Fruit fly (Drosophila melanogaster) whole organism, embryonic: ENCODE measurements around the gene Pex16.

ENCODE experiments used
- Ada2b ChIP-seq: fragments of 200-800 bp; sonication (Bioruptor generic); IDR thresholded peaks from 2 replicates; pipeline ENCODE4 v1.3.6; 2022; ENCODE audit warnings: missing biosample characterization, missing genetic modification characterization
- Aef1 ChIP-seq: fragments of 200-800 bp; sonication (Bioruptor generic); IDR thresholded peaks from 3 replicates; pipeline ENCODE4 v1.3.6; 2022; ENCODE audit warnings: missing biosample characterization, missing genetic modification characterization
- C15 ChIP-seq: fragments of 200-800 bp; sonication (Bioruptor generic); IDR thresholded peaks from 3 replicates; pipeline ENCODE4 v1.3.6; 2022; ENCODE audit warnings: missing biosample characterization, missing genetic modification characterization
- CG11093 ChIP-seq: fragments of 200-800 bp; sonication (Bioruptor generic); IDR thresholded peaks from 3 replicates; pipeline ENCODE4 v1.3.6; 2022; ENCODE audit warnings: missing biosample characterization, missing genetic modification characterization
- CG12155 ChIP-seq: fragments of 200-800 bp; sonication (Bioruptor generic); optimal IDR thresholded peaks from 3 replicates; lab custom pipeline; 2016; ENCODE audit warnings: missing biosample characterization, missing genetic modification characterization
- CG1233 ChIP-seq: fragments of 200-800 bp; sonication (Bioruptor generic); optimal IDR thresholded peaks from 4 replicates; lab custom pipeline; 2018; ENCODE audit warnings: missing biosample characterization, mild to moderate bottlenecking, missing genetic modification characterization
- CG1647 ChIP-seq: fragments of 200-800 bp; sonication (Bioruptor generic); optimal IDR thresholded peaks from 3 replicates; lab custom pipeline; 2016; ENCODE audit warnings: missing biosample characterization, missing genetic modification characterization
- CG17186 ChIP-seq: fragments of 200-800 bp; sonication (Bioruptor generic); optimal IDR thresholded peaks from 3 replicates; lab custom pipeline; 2017; ENCODE audit warnings: missing biosample characterization, missing genetic modification reagents, missing genetic modification characterization
- CG17802 ChIP-seq: fragments of 200-800 bp; sonication (Bioruptor generic); optimal IDR thresholded peaks from 2 replicates; lab custom pipeline; 2018; ENCODE audit warnings: missing biosample characterization, mild to moderate bottlenecking, missing genetic modification characterization, moderate library complexity
- CG17829 ChIP-seq: fragments of 200-800 bp; optimal IDR thresholded peaks from 2 replicates; lab custom pipeline; 2019; ENCODE audit warnings: missing biosample characterization, mild to moderate bottlenecking, missing genetic modification characterization, moderate library complexity
- CG1792 ChIP-seq: fragments of 200-800 bp; sonication (Bioruptor generic); optimal IDR thresholded peaks from 2 replicates; lab custom pipeline; 2016; ENCODE audit warnings: missing biosample characterization, missing genetic modification characterization
- CG2116 ChIP-seq: fragments of 200-800 bp; sonication (Bioruptor generic); optimal IDR thresholded peaks from 3 replicates; lab custom pipeline; 2018; ENCODE audit warnings: missing biosample characterization, mild to moderate bottlenecking, missing genetic modification characterization
- CG31388 ChIP-seq: fragments of 200-800 bp; sonication (Bioruptor generic); optimal IDR thresholded peaks from 2 replicates; lab custom pipeline; 2016; ENCODE audit warnings: missing biosample characterization, missing genetic modification characterization
- CG32772 ChIP-seq: fragments of 200-800 bp; sonication (Bioruptor generic); IDR thresholded peaks from 2 replicates; pipeline ENCODE4 v1.3.6; 2022; ENCODE audit warnings: missing biosample characterization, missing genetic modification characterization
- CG42726 ChIP-seq: fragments of 200-800 bp; sonication (Bioruptor generic); IDR thresholded peaks from 2 replicates; pipeline ENCODE4 v1.3.6; 2022; ENCODE audit warnings: missing biosample characterization, missing genetic modification characterization; ENCODE audit not compliant: partially characterized antibody
- CG4424 ChIP-seq: fragments of 200-800 bp; sonication (Bioruptor generic); optimal IDR thresholded peaks from 3 replicates; lab custom pipeline; 2016; ENCODE audit warnings: missing biosample characterization, missing genetic modification characterization
- CG4854 ChIP-seq: fragments of 200-800 bp; sonication (Bioruptor generic); optimal IDR thresholded peaks from 2 replicates; lab custom pipeline; 2016; ENCODE audit warnings: missing biosample characterization, missing genetic modification characterization, inconsistent platforms
- CG7928 ChIP-seq: fragments of 200-800 bp; sonication (Bioruptor generic); optimal IDR thresholded peaks from 2 replicates; lab custom pipeline; 2017; ENCODE audit warnings: missing biosample characterization, mild to moderate bottlenecking, missing genetic modification characterization
- CG8765 ChIP-seq: fragments of 200-800 bp; sonication (Bioruptor generic); IDR thresholded peaks from 2 replicates; pipeline ENCODE4 v1.3.6; 2022; ENCODE audit warnings: missing biosample characterization, missing genetic modification characterization
- D19B ChIP-seq: fragments of 200-800 bp; sonication (Bioruptor generic); optimal IDR thresholded peaks from 2 replicates; lab custom pipeline; 2017; ENCODE audit warnings: missing biosample characterization, mild to moderate bottlenecking, missing genetic modification characterization
- Dek ChIP-seq: fragments of 200-800 bp; sonication (Bioruptor generic); optimal IDR thresholded peaks from 3 replicates; lab custom pipeline; 2019; ENCODE audit warnings: missing biosample characterization, mild to moderate bottlenecking, missing genetic modification characterization, moderate library complexity
- Drgx ChIP-seq: fragments of 200-800 bp; sonication (Bioruptor generic); IDR thresholded peaks from 2 replicates; pipeline ENCODE4 v1.3.6; 2022; ENCODE audit warnings: missing biosample characterization, missing genetic modification characterization
- MESR4 ChIP-seq: fragments of 200-800 bp; sonication (Bioruptor generic); optimal IDR thresholded peaks from 2 replicates; lab custom pipeline; 2018; ENCODE audit warnings: missing biosample characterization, mild to moderate bottlenecking, missing genetic modification characterization, moderate library complexity
- Mrtf ChIP-seq: fragments of 200-800 bp; sonication (Bioruptor generic); IDR thresholded peaks from 3 replicates; pipeline ENCODE4 v1.3.6; 2022; ENCODE audit warnings: missing biosample characterization, missing genetic modification characterization
- Nf-YB ChIP-seq: fragments of 200-800 bp; sonication (Bioruptor generic); optimal IDR thresholded peaks from 3 replicates; lab custom pipeline; 2019; ENCODE audit warnings: missing biosample characterization, mild to moderate bottlenecking, missing genetic modification characterization, moderate library complexity
- Oaz ChIP-seq: fragments of 200-800 bp; sonication (Bioruptor generic); IDR thresholded peaks from 2 replicates; pipeline ENCODE4 v1.3.6; 2022; ENCODE audit warnings: missing biosample characterization, missing genetic modification characterization
- Pdp1 ChIP-seq, 2 experiments: fragments of 200-800 bp; sonication (Bioruptor generic); optimal IDR thresholded peaks; 3 replicates each; lab custom pipeline; 2016; ENCODE audit warnings: missing biosample characterization in 2 of 2, missing genetic modification characterization in 2 of 2, mild to moderate bottlenecking in 1 of 2, moderate library complexity in 1 of 2
- Sry-δ ChIP-seq: fragments of 200-800 bp; sonication (Bioruptor generic); optimal IDR thresholded peaks from 2 replicates; lab custom pipeline; 2016; ENCODE audit warnings: missing biosample characterization, missing genetic modification characterization
- Vsx1 ChIP-seq: fragments of 200-800 bp; sonication (Bioruptor generic); optimal IDR thresholded peaks from 2 replicates; lab custom pipeline; 2017; ENCODE audit warnings: missing biosample characterization, mild to moderate bottlenecking, missing genetic modification characterization, missing genetic modification reagents
- ato ChIP-seq: fragments of 200-800 bp; sonication (Bioruptor generic); IDR thresholded peaks from 2 replicates; pipeline ENCODE4 v1.3.6; 2022; ENCODE audit warnings: missing biosample characterization, missing genetic modification characterization; ENCODE audit not compliant: partially characterized antibody
- dimm ChIP-seq: fragments of 200-800 bp; sonication (Bioruptor generic); IDR thresholded peaks from 2 replicates; pipeline ENCODE4 v1.3.6; 2022; ENCODE audit warnings: missing biosample characterization, missing genetic modification characterization
- dm ChIP-seq: fragments of 200-800 bp; sonication (Bioruptor generic); optimal IDR thresholded peaks from 3 replicates; lab custom pipeline; 2016; ENCODE audit warnings: missing biosample characterization, missing genetic modification characterization
- dmrt11E ChIP-seq: fragments of 200-800 bp; sonication (Bioruptor generic); optimal IDR thresholded peaks from 3 replicates; lab custom pipeline; 2018; ENCODE audit warnings: missing biosample characterization, mild to moderate bottlenecking, missing genetic modification characterization, moderate library complexity
- esg ChIP-seq: fragments of 200-800 bp; sonication (Bioruptor generic); conservative IDR thresholded peaks from 2 replicates; pipeline ENCODE4 v1.3.6; 2022; ENCODE audit warnings: missing biosample characterization, missing genetic modification characterization
- exex ChIP-seq: fragments of 200-800 bp; sonication (Bioruptor generic); optimal IDR thresholded peaks from 4 replicates; lab custom pipeline; 2018; ENCODE audit warnings: missing biosample characterization, mild to moderate bottlenecking, missing genetic modification characterization, moderate library complexity
- eyg ChIP-seq: fragments of 200-800 bp; sonication (Bioruptor generic); optimal IDR thresholded peaks from 3 replicates; lab custom pipeline; 2016; ENCODE audit warnings: missing biosample characterization, missing genetic modification characterization
- fd3F ChIP-seq: fragments of 200-800 bp; sonication (Bioruptor generic); optimal IDR thresholded peaks from 2 replicates; lab custom pipeline; 2018; ENCODE audit warnings: missing biosample characterization, mild to moderate bottlenecking, missing genetic modification characterization, moderate library complexity
- ftz-f1 ChIP-seq: fragments of 200-800 bp; sonication (Bioruptor generic); optimal IDR thresholded peaks from 2 replicates; lab custom pipeline; 2016; ENCODE audit warnings: missing biosample characterization, missing genetic modification characterization
- ham ChIP-seq: fragments of 200-800 bp; sonication (Bioruptor generic); IDR thresholded peaks from 2 replicates; pipeline ENCODE4 v1.3.6; 2022; ENCODE audit warnings: missing biosample characterization, missing genetic modification characterization
- hbn ChIP-seq: fragments of 200-800 bp; sonication (Bioruptor generic); IDR thresholded peaks from 2 replicates; pipeline ENCODE4 v1.3.6; 2022; ENCODE audit warnings: missing biosample characterization, missing genetic modification characterization; ENCODE audit not compliant: partially characterized antibody
- ind ChIP-seq: fragments of 200-800 bp; sonication (Bioruptor generic); optimal IDR thresholded peaks from 3 replicates; lab custom pipeline; 2016; ENCODE audit warnings: missing biosample characterization, missing genetic modification characterization
- inv ChIP-seq: fragments of 200-800 bp; sonication (Bioruptor generic); IDR thresholded peaks from 2 replicates; pipeline ENCODE4 v1.3.6; 2022; ENCODE audit warnings: missing biosample characterization, missing genetic modification characterization; ENCODE audit not compliant: partially characterized antibody
- kni ChIP-seq: fragments of 200-800 bp; sonication (Bioruptor generic); optimal IDR thresholded peaks from 3 replicates; lab custom pipeline; 2017; ENCODE audit warnings: mild to moderate bottlenecking, missing biosample characterization, missing genetic modification reagents, missing genetic modification characterization
- odd ChIP-seq: fragments of 200-800 bp; sonication (Bioruptor generic); optimal IDR thresholded peaks from 2 replicates; lab custom pipeline; 2017; ENCODE audit warnings: missing biosample characterization, mild to moderate bottlenecking, missing genetic modification characterization
- sc ChIP-seq, 3 experiments: fragments of >200 bp in 2 of 3; fragments of 200-800 bp in 1 of 3; sonication (Bioruptor generic) in 1 of 3; optimal IDR thresholded peaks; 2 replicates in 2 of 3; 3 replicates in 1 of 3; lab custom pipeline; 2017; ENCODE audit warnings: mild to moderate bottlenecking in 1 of 3, missing biosample characterization in 1 of 3, missing genetic modification characterization in 1 of 3, missing genetic modification reagents in 1 of 3
- slou ChIP-seq: fragments of 200-800 bp; sonication (Bioruptor generic); optimal IDR thresholded peaks from 3 replicates; lab custom pipeline; 2016; ENCODE audit warnings: missing biosample characterization, missing genetic modification characterization
- vvl ChIP-seq: fragments of 200-800 bp; sonication (Bioruptor generic); IDR thresholded peaks from 2 replicates; pipeline ENCODE4 v1.3.6; 2022; ENCODE audit warnings: missing biosample characterization, missing genetic modification characterization
- wek ChIP-seq: fragments of 200-800 bp; sonication (Bioruptor generic); optimal IDR thresholded peaks from 3 replicates; lab custom pipeline; 2018; ENCODE audit warnings: missing biosample characterization, mild to moderate bottlenecking, missing genetic modification characterization, moderate library complexity

Gene Pex16

dm6 chr3L:20771891-20772646 is 6.0 kb downstream of the Pex16 start (continued):
- TF ChIP-seq Drgx (GFP tag; lab: Robert Waterston, UW) (peak; percentile 87), Vsx1 (GFP tag; lab: Kevin White, UChicago) (peak; percentile 79), exex (tag; lab: Kevin White, UChicago) (peak; percentile 3), C15 (GFP tag; lab: Robert Waterston, UW) (0 out of 3 replicates have a peak, but pooled peaks have one; percentile 38), dm (GFP tag; lab: Kevin White, UChicago) (no peak), slou (GFP tag; lab: Kevin White, UChicago) (no peak), MESR4 (GFP tag; lab: Kevin White, UChicago) (peak; percentile 60), Mrtf (GFP tag; lab: Robert Waterston, UW) (peak; percentile 57; the same call in 1 of the 3 replicates), Pdp1 (GFP tag; optimal IDR thresholded peaks at IDR 0.05; lab: Kevin White, UChicago) (peak; percentile 75 to 78), CG12155 (peak; percentile 71), Oaz (GFP tag; lab: Robert Waterston, UW) (peak; percentile 59; the same call in 1 of the 2 replicates), CG17186 (peak; percentile 36), CG1647 (GFP tag; lab: Kevin White, UChicago) (peak; percentile 46), CG4854 (GFP tag; lab: Kevin White, UChicago) (peak; percentile 66), CG42726 (GFP tag; lab: Robert Waterston, UW) (no peak), CG1792 (GFP tag; lab: Kevin White, UChicago) (peak; percentile 29), esg (GFP tag; lab: Robert Waterston, UW) (peak; percentile 71), Ada2b (peak; percentile 82), D19B (peak; percentile 50), eyg (peak; percentile 64), CG32772 (peak; percentile 66; the same call in 1 of the 2 replicates), ham (GFP tag; lab: Robert Waterston, UW) (no peak), Aef1 (peak; percentile 70), dmrt11E (tag; lab: Kevin White, UChicago) (peak; percentile 70), kni (no peak), CG11093 (peak; percentile 49; the same call in 1 of the 3 replicates), CG2116 (peak; percentile 72), Dek (peak; percentile 78), ftz-f1 (peak; percentile 23), CG17802 (tag; lab: Kevin White, UChicago) (peak; percentile 46), ato (GFP tag; lab: Robert Waterston, UW) (no peak), odd (GFP tag; lab: Kevin White, UChicago) (peak; percentile 55), inv (GFP tag; lab: Robert Waterston, UW) (no peak), wek (peak; percentile 73), CG8765 (GFP tag; lab: Robert Waterston, UW) (no peak), CG4424 (GFP tag; lab: Kevin White, UChicago) (peak; percentile 79), Nf-YB (peak; percentile 51), CG7928 (GFP tag; lab: Kevin White, UChicago) (peak; percentile 51), Sry-δ (GFP tag; lab: Kevin White, UChicago) (peak; percentile 29), CG1233 (GFP tag; lab: Kevin White, UChicago) (peak; percentile 67), CG31388 (peak; percentile 32), ind (GFP tag; lab: Kevin White, UChicago) (peak; percentile 75), dimm (GFP tag; lab: Robert Waterston, UW) (peak; percentile 51), fd3F (peak; percentile 75), sc (optimal IDR thresholded peaks at IDR 0.05; lab: Kevin White, UChicago) (no peak), sc (GFP tag; optimal IDR thresholded peaks at IDR 0.05; lab: Kevin White, UChicago) (peak; percentile 70), CG17829 (tag; lab: Kevin White, UChicago) (peak; percentile 85), hbn (GFP tag; lab: Robert Waterston, UW) (no peak), vvl (GFP tag; lab: Robert Waterston, UW) (peak; percentile 89)
